Worm (Caenorhabditis elegans) whole organism, L2 larva: ENCODE measurements around the gene cuc-1.
A peak's percentile ranks its signal among the peaks of the same experiment; 100 is the strongest.

Experiments
- ceh-82 ChIP-seq: fragments of 150-350 bp; optimal IDR thresholded peaks from 2 replicates; lab custom pipeline; 2014; ENCODE audit warnings: missing biosample characterization, missing genetic modification characterization
- egl-27 ChIP-seq: sonication (generic microtip); optimal IDR thresholded peaks from 3 replicates; lab custom pipeline; 2017; ENCODE audit warnings: missing biosample characterization, missing genetic modification reagents, missing genetic modification characterization
- nhr-77 ChIP-seq: fragments of 150-350 bp; optimal IDR thresholded peaks from 2 replicates; lab custom pipeline; 2014; ENCODE audit warnings: missing biosample characterization, missing genetic modification characterization
- snpc-4 ChIP-seq: fragments of 150-350 bp; optimal IDR thresholded peaks from 2 replicates; lab custom pipeline; 2014; ENCODE audit warnings: missing biosample characterization, missing genetic modification characterization
- unc-62 ChIP-seq: fragments of 150-350 bp; optimal IDR thresholded peaks from 2 replicates; lab custom pipeline; 2014; ENCODE audit warnings: missing biosample characterization, missing genetic modification reagents, missing genetic modification characterization
- zag-1 ChIP-seq: fragments of 150-350 bp; optimal IDR thresholded peaks from 2 replicates; lab custom pipeline; 2014; ENCODE audit warnings: missing biosample characterization, missing genetic modification characterization

DNA sequence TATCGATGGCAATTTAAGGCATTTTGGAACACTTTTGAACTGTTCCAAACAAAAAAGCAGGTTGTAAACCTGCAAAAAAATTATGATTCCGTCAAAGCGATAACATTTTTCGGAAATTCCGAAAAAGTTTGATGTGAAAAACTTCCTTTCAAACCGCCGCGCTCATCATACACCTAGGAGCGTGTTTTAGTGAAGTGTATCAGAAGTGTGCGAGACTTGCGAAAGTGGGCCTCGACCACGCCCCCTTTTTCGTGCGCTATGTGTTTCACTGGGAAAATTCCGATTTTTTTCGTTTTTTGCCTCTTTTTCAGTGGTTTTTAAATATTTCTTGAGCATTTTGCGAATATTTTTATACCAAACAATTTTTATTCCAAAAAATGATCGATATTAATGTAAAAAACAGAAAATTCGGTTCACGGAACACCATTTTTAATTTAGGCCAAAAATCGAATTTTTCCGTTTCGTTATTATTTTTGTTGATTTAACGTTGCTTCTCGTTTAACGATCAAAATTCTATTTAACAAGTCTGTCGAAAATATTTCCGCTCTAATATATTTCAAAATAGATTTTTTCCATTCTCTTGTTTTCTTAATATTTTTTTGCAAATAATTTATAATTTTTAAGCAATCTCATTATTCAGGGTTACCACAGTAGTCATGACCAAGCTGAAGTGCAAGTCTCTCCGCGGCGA lies 6.1 kb downstream of the cuc-1 start, which contains the start of gene rpl-35:
- TF ChIP-seq nhr-77 (tag; lab: Kevin White, UChicago): peak; percentile 94
- TF ChIP-seq unc-62 (GFP tag; lab: Kevin White, UChicago): peak; percentile 96
- peak; percentile 98 for TF ChIP-seq ceh-82 (tag; lab: Kevin White, UChicago)
- TF ChIP-seq snpc-4 (tag; lab: Kevin White, UChicago): peak; percentile 93
- peak; percentile 99 for TF ChIP-seq zag-1 (tag; lab: Kevin White, UChicago)
- peak; percentile 99 for TF ChIP-seq egl-27 (tag; lab: Kevin White, UChicago)
